Worm (Caenorhabditis elegans) whole organism, L4 larva: ENCODE data around the gene sli-1.

ENCODE experiments used
- D1046.2 ChIP-seq: fragments of 200-800 bp; sonication (Bioruptor generic); IDR thresholded peaks from 2 replicates; pipeline ENCODE4 v1.3.6; 2022; ENCODE audit warnings: missing genetic modification characterization, missing compliant biosample characterization
- F10B5.3 ChIP-seq: sonication (generic microtip); optimal IDR thresholded peaks from 2 replicates; lab custom pipeline; 2016; ENCODE audit warnings: mild to moderate bottlenecking, missing genetic modification characterization, missing compliant biosample characterization
- F44E2.7 ChIP-seq: fragments of 200-800 bp; sonication (Bioruptor generic); IDR thresholded peaks from 2 replicates; pipeline ENCODE4 v2.1.2; 2022; ENCODE audit warnings: missing genetic modification characterization, missing compliant biosample characterization
- F49E8.2 ChIP-seq: sonication (generic microtip); optimal IDR thresholded peaks from 2 replicates; lab custom pipeline; 2016; ENCODE audit warnings: missing compliant biosample characterization, mild to moderate bottlenecking, missing genetic modification characterization, borderline replicate concordance
- T26A8.4 ChIP-seq: fragments of 200-800 bp; sonication (Bioruptor generic); IDR thresholded peaks from 2 replicates; pipeline ENCODE4 v1.3.6; 2022; ENCODE audit warnings: missing genetic modification characterization, missing compliant biosample characterization
- Y5F2A.4 ChIP-seq: fragments of 200-800 bp; sonication (Bioruptor generic); optimal IDR thresholded peaks from 2 replicates; lab custom pipeline; 2018; ENCODE audit warnings: mild to moderate bottlenecking, missing genetic modification characterization, missing compliant biosample characterization
- ZK337.2 ChIP-seq: fragments of 200-800 bp; sonication (Bioruptor generic); IDR thresholded peaks from 2 replicates; pipeline ENCODE4 v1.3.6; 2022; ENCODE audit warnings: missing genetic modification reagents, missing genetic modification characterization, missing compliant biosample characterization
- ZK546.5 ChIP-seq, 2 experiments: sonication (generic microtip); optimal IDR thresholded peaks; 2 replicates each; lab custom pipeline; 2017; ENCODE audit warnings: missing biosample characterization in 2 of 2, missing genetic modification characterization in 2 of 2
- ama-1 ChIP-seq: fragments of 150-350 bp; optimal IDR thresholded peaks from 2 replicates; lab custom pipeline; 2014; ENCODE audit warnings: inconsistent platforms, mixed read lengths
- arid-1 ChIP-seq: fragments of 200-800 bp; sonication (Bioruptor generic); conservative IDR thresholded peaks from 2 replicates; pipeline ENCODE4 v1.3.6; 2022; ENCODE audit warnings: missing genetic modification reagents, missing genetic modification characterization, missing compliant biosample characterization
- ceh-20 ChIP-seq: fragments of 200-800 bp; sonication (Bioruptor generic); IDR thresholded peaks from 2 replicates; pipeline ENCODE4 v1.3.6; 2022; ENCODE audit warnings: missing genetic modification reagents, missing genetic modification characterization, missing compliant biosample characterization
- ceh-28 ChIP-seq: fragments of 150-350 bp; optimal IDR thresholded peaks from 2 replicates; lab custom pipeline; 2014; ENCODE audit warnings: missing biosample characterization, missing genetic modification reagents, missing genetic modification characterization
- ceh-62 ChIP-seq: sonication (generic microtip); optimal IDR thresholded peaks from 2 replicates; lab custom pipeline; 2017; ENCODE audit warnings: missing biosample characterization, missing genetic modification characterization
- daf-16 ChIP-seq, 3 experiments: sonication (generic microtip); optimal IDR thresholded peaks; 2 replicates each; lab custom pipeline; 2016 to 2017; ENCODE audit warnings: missing genetic modification characterization in 3 of 3, missing genetic modification reagents in 3 of 3, mild to moderate bottlenecking in 2 of 3, missing compliant biosample characterization in 2 of 3, missing biosample characterization in 1 of 3, moderate library complexity in 1 of 3
- daf-19 ChIP-seq: fragments of 200-800 bp; sonication (Bioruptor generic); conservative IDR thresholded peaks from 2 replicates; pipeline ENCODE4 v1.3.6; 2022; ENCODE audit warnings: missing genetic modification characterization, missing compliant biosample characterization
- daf-8 ChIP-seq: fragments of 200-800 bp; sonication (Bioruptor generic); IDR thresholded peaks from 2 replicates; pipeline ENCODE4 v1.3.6; 2022; ENCODE audit warnings: missing genetic modification characterization, missing compliant biosample characterization
- dmd-8 ChIP-seq: fragments of 200-800 bp; sonication (Bioruptor generic); IDR thresholded peaks from 2 replicates; pipeline ENCODE4 v1.3.6; 2022; ENCODE audit warnings: missing genetic modification characterization, missing compliant biosample characterization
- dmd-9 ChIP-seq: fragments of 200-800 bp; sonication (Bioruptor generic); IDR thresholded peaks from 2 replicates; pipeline ENCODE4 v1.3.6; 2022; ENCODE audit warnings: missing genetic modification reagents, missing genetic modification characterization, missing compliant biosample characterization
- duxl-1 ChIP-seq: sonication (generic microtip); optimal IDR thresholded peaks from 2 replicates; lab custom pipeline; 2016; ENCODE audit warnings: mild to moderate bottlenecking, missing genetic modification characterization, moderate library complexity, missing compliant biosample characterization; ENCODE audit not compliant: poor library complexity
- dve-1 ChIP-seq: sonication (generic microtip); optimal IDR thresholded peaks from 2 replicates; lab custom pipeline; 2017; ENCODE audit warnings: antibody characterized with exemption, mild to moderate bottlenecking, missing genetic modification characterization, missing compliant biosample characterization; ENCODE audit not compliant: insufficient read depth
- egl-27 ChIP-seq: sonication (generic microtip); optimal IDR thresholded peaks from 3 replicates; lab custom pipeline; 2017; ENCODE audit warnings: missing biosample characterization, missing genetic modification reagents, missing genetic modification characterization
- gei-8 ChIP-seq: fragments of 200-800 bp; sonication (Bioruptor generic); optimal IDR thresholded peaks from 2 replicates; lab custom pipeline; 2018; ENCODE audit warnings: mild to moderate bottlenecking, missing genetic modification characterization, missing compliant biosample characterization
- hlh-11 ChIP-seq: fragments of 200-800 bp; sonication (Bioruptor generic); optimal IDR thresholded peaks from 2 replicates; lab custom pipeline; 2018; ENCODE audit warnings: mild to moderate bottlenecking, missing genetic modification characterization, missing compliant biosample characterization
- hlh-30 ChIP-seq: sonication (generic microtip); optimal IDR thresholded peaks from 2 replicates; lab custom pipeline; 2017; ENCODE audit warnings: antibody characterized with exemption, mild to moderate bottlenecking, missing genetic modification characterization, missing compliant biosample characterization; ENCODE audit not compliant: insufficient read depth
- jun-1 ChIP-seq: fragments of 150-350 bp; optimal IDR thresholded peaks from 2 replicates; lab custom pipeline; 2014; ENCODE audit warnings: missing biosample characterization, missing genetic modification reagents, missing genetic modification characterization
- lin-13 ChIP-seq: fragments of 150-350 bp; optimal IDR thresholded peaks from 2 replicates; lab custom pipeline; 2014; ENCODE audit warnings: missing biosample characterization, missing genetic modification reagents, missing genetic modification characterization
- lin-29 ChIP-seq: fragments of 200-800 bp; sonication (Bioruptor generic); IDR thresholded peaks from 2 replicates; pipeline ENCODE4 v1.3.6; 2022; ENCODE audit warnings: missing genetic modification reagents, missing genetic modification characterization, missing compliant biosample characterization
- lin-38 ChIP-seq: fragments of 200-800 bp; sonication (Bioruptor generic); IDR thresholded peaks from 2 replicates; pipeline ENCODE4 v1.3.6; 2022; ENCODE audit warnings: missing genetic modification reagents, missing genetic modification characterization, missing compliant biosample characterization
- lsy-2 ChIP-seq, 2 experiments: fragments of 150-350 bp in 1 of 2; sonication (generic microtip) in 1 of 2; optimal IDR thresholded peaks; 2 replicates each; lab custom pipeline; 2014 to 2017; ENCODE audit warnings: missing biosample characterization in 2 of 2, missing genetic modification characterization in 2 of 2
- mdl-1 ChIP-seq, 2 experiments: fragments of 150-350 bp in 1 of 2; sonication (generic microtip) in 1 of 2; optimal IDR thresholded peaks; 2 replicates each; lab custom pipeline; 2014 to 2017; ENCODE audit warnings: missing biosample characterization in 2 of 2, missing genetic modification characterization in 2 of 2
- mes-2 ChIP-seq: sonication (generic microtip); optimal IDR thresholded peaks from 2 replicates; lab custom pipeline; 2016; ENCODE audit warnings: missing genotype, mild to moderate bottlenecking, missing genetic modification characterization, missing compliant biosample characterization; ENCODE audit not compliant: poor library complexity, severe bottlenecking
- mxl-2 ChIP-seq: fragments of 200-800 bp; sonication (Bioruptor generic); conservative IDR thresholded peaks from 2 replicates; pipeline ENCODE4 v1.3.6; 2022; ENCODE audit warnings: missing genetic modification reagents, missing genetic modification characterization, missing compliant biosample characterization
- mxl-3 ChIP-seq: fragments of 200-800 bp; sonication (Bioruptor generic); optimal IDR thresholded peaks from 2 replicates; lab custom pipeline; 2018; ENCODE audit warnings: mild to moderate bottlenecking, missing genetic modification characterization, missing compliant biosample characterization
- nhr-102 ChIP-seq: sonication (generic microtip); optimal IDR thresholded peaks from 2 replicates; lab custom pipeline; 2016; ENCODE audit warnings: mild to moderate bottlenecking, missing genetic modification characterization, moderate library complexity, missing compliant biosample characterization
- nhr-111 ChIP-seq: fragments of 200-800 bp; sonication (Bioruptor generic); optimal IDR thresholded peaks from 2 replicates; lab custom pipeline; 2018; ENCODE audit warnings: mild to moderate bottlenecking, missing genetic modification characterization, missing compliant biosample characterization
- nhr-237 ChIP-seq: sonication (generic microtip); optimal IDR thresholded peaks from 2 replicates; lab custom pipeline; 2017; ENCODE audit warnings: missing biosample characterization, missing genetic modification characterization
- pha-4 ChIP-seq, 2 experiments: fragments of 150-350 bp in 1 of 2; fragments of 200-800 bp in 1 of 2; sonication (Bioruptor generic) in 1 of 2; IDR thresholded peaks in 1 of 2; optimal IDR thresholded peaks in 1 of 2; 2 replicates each; pipeline versions ENCODE4 v1.3.6 to Lab custom; 2014 to 2022; ENCODE audit warnings: missing genetic modification characterization in 2 of 2, missing genetic modification reagents in 2 of 2, missing biosample characterization in 1 of 2, missing compliant biosample characterization in 1 of 2
- rbr-2 ChIP-seq: sonication (generic microtip); optimal IDR thresholded peaks from 2 replicates; lab custom pipeline; 2016; ENCODE audit warnings: missing genotype, missing genetic modification characterization, missing compliant biosample characterization
- saeg-2 ChIP-seq: fragments of 200-800 bp; sonication (Bioruptor generic); IDR thresholded peaks from 2 replicates; pipeline ENCODE4 v1.3.6; 2022; ENCODE audit warnings: missing genetic modification reagents, missing genetic modification characterization, missing compliant biosample characterization
- sdz-12 ChIP-seq: fragments of 200-800 bp; sonication (Bioruptor generic); optimal IDR thresholded peaks from 2 replicates; lab custom pipeline; 2018; ENCODE audit warnings: mild to moderate bottlenecking, missing genetic modification characterization, missing compliant biosample characterization
- set-16 ChIP-seq: fragments of 200-800 bp; sonication (Bioruptor generic); IDR thresholded peaks from 2 replicates; pipeline ENCODE4 v1.3.6; 2022; ENCODE audit warnings: missing genetic modification reagents, missing genetic modification characterization, missing compliant biosample characterization
- unc-130 ChIP-seq: sonication (generic microtip); optimal IDR thresholded peaks from 2 replicates; lab custom pipeline; 2016; ENCODE audit warnings: missing genetic modification reagents, missing genetic modification characterization, missing compliant biosample characterization
- unc-62 ChIP-seq, 3 experiments: fragments of 150-350 bp in 1 of 3; sonication (generic microtip); optimal IDR thresholded peaks in 2 of 3; peaks in 1 of 3; 1 replicate in 1 of 3; 2 replicates in 2 of 3; lab custom pipeline; 2014 to 2017; ENCODE audit warnings: missing biosample characterization in 3 of 3, missing genetic modification characterization in 3 of 3, missing genetic modification reagents in 3 of 3, missing genotype in 1 of 3
- ztf-7 ChIP-seq: fragments of 150-350 bp; optimal IDR thresholded peaks from 2 replicates; lab custom pipeline; 2014; ENCODE audit warnings: missing biosample characterization, missing genetic modification characterization

sli-1 gene

DNA sequence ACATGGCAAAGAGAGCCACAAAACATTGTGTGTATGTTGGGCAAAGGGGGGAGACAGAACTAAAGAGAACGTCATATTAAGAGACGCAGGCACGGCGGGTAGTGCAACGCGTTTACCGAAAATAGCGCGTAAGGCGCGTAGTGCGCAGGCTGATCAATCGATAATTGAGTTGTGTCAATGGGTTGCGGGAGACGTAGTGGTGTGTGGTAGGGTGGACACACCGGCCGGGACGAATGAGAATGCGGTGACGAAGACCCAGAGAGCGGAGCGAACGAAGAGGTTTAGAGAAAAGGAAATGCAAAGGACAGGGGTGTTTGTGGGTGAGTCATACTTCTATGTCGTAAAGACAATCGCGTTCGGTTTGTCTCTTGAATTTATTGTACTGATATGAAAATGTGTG is 2.0 kb upstream of the sli-1 start (continued):
- TF ChIP-seq dmd-9 = 0 out of 2 replicates have a peak, but pooled peaks have one; percentile 24
- no peak for TF ChIP-seq mxl-2 (GFP tag; lab: Robert Waterston, UW)
- TF ChIP-seq hlh-30 (tag; lab: Kevin White, UChicago) = peak; percentile 81
- TF ChIP-seq mxl-3 = peak; percentile 78
- peak; percentile 73 for TF ChIP-seq rbr-2 (tag; lab: Kevin White, UChicago)
- TF ChIP-seq lin-38 = peak; percentile 44
- no peak for TF ChIP-seq ceh-62 (tag; lab: Kevin White, UChicago)
- TF ChIP-seq arid-1 (GFP tag; lab: Robert Waterston, UW) = peak; percentile 55; the same call in 1 of the 2 replicates
- no peak for TF ChIP-seq lin-29 (GFP tag; lab: Robert Waterston, UW)
- peak; percentile 90 for TF ChIP-seq ceh-28
- TF ChIP-seq nhr-102 (tag; lab: Kevin White, UChicago) = no peak
- TF ChIP-seq daf-19 (GFP tag; lab: Robert Waterston, UW) = no peak
- TF ChIP-seq jun-1 = peak; percentile 69
- no peak for TF ChIP-seq sdz-12 (GFP tag; lab: Kevin White, UChicago)
- no peak for TF ChIP-seq ZK337.2 (GFP tag; lab: Robert Waterston, UW)
- TF ChIP-seq lin-13 (GFP tag; lab: Kevin White, UChicago) = no peak
- TF ChIP-seq unc-130 (GFP tag; lab: Kevin White, UChicago) = no peak
- TF ChIP-seq nhr-237 (tag; lab: Kevin White, UChicago) = no peak
- no peak for TF ChIP-seq ama-1 (lab: Kevin White, UChicago)
- no peak for TF ChIP-seq set-16
- TF ChIP-seq ztf-7 (tag; lab: Kevin White, UChicago) = no peak
- no peak for TF ChIP-seq saeg-2 (GFP tag; lab: Robert Waterston, UW)
- no peak for TF ChIP-seq F49E8.2 (tag; lab: Kevin White, UChicago)
- TF ChIP-seq daf-16 (GFP tag; optimal IDR thresholded peaks at IDR 0.05; lab: Kevin White, UChicago) = peak; percentile 20 to 27
- peak; percentile 82 for TF ChIP-seq daf-16 (tag; optimal IDR thresholded peaks at IDR 0.05; lab: Kevin White, UChicago)
- no peak for TF ChIP-seq D1046.2 (GFP tag; lab: Robert Waterston, UW)
- no peak for TF ChIP-seq Y5F2A.4 (GFP tag; lab: Kevin White, UChicago)
- no peak for TF ChIP-seq egl-27 (tag; lab: Kevin White, UChicago)
- peak; percentile 89 for TF ChIP-seq duxl-1 (tag; lab: Kevin White, UChicago)
- peak; percentile 79 for TF ChIP-seq dve-1 (tag; lab: Kevin White, UChicago)
- TF ChIP-seq ceh-20 (GFP tag; lab: Robert Waterston, UW) = 0 out of 2 replicates have a peak, but pooled peaks have one; percentile 54
- TF ChIP-seq F44E2.7 (GFP tag; lab: Robert Waterston, UW) = no peak
- TF ChIP-seq lsy-2 (tag; optimal IDR thresholded peaks at IDR 0.05; lab: Kevin White, UChicago) = peak in 1 of 2 experiments; percentile 61
- peak; percentile 82 for TF ChIP-seq T26A8.4 (GFP tag; lab: Robert Waterston, UW)
- peak; percentile 78 for TF ChIP-seq mes-2
- TF ChIP-seq F10B5.3 = peak; percentile 84
- 0 out of 2 replicates have a peak, but pooled peaks have one; percentile 21 for TF ChIP-seq pha-4 (GFP tag; IDR thresholded peaks at IDR 0.05; lab: Robert Waterston, UW)
- TF ChIP-seq pha-4 (tag; optimal IDR thresholded peaks at IDR 0.05; lab: Kevin White, UChicago) = no peak

- TF ChIP-seq dmd-8 (GFP tag; lab: Robert Waterston, UW) (no peak), daf-8 (GFP tag; lab: Robert Waterston, UW) (no peak), nhr-111 (GFP tag; lab: Kevin White, UChicago) (no peak), unc-62 (GFP tag; optimal IDR thresholded peaks at IDR 0.05 in 1 of 2; lab: Kevin White, UChicago) (peak in 1 of 2 experiments; percentile 53), unc-62 (tag; optimal IDR thresholded peaks at IDR 0.05; lab: Kevin White, UChicago) (no peak), hlh-30 (tag; lab: Kevin White, UChicago) (peak; percentile 75), hlh-11 (tag; lab: Kevin White, UChicago) (no peak), mdl-1 (tag; optimal IDR thresholded peaks at IDR 0.05; lab: Kevin White, UChicago) (peak in 1 of 2 experiments; percentile 10), gei-8 (GFP tag; lab: Kevin White, UChicago) (no peak), mes-2 (peak; percentile 14), ZK546.5 (tag; optimal IDR thresholded peaks at IDR 0.05; lab: Kevin White, UChicago) (no peak)
Measured at ce11 chrX:726295-726694, 527 bp upstream of the sli-1 start.
